Worm (Caenorhabditis elegans): ENCODE measurements around the gene txbp-3.
"Not testable (repeated sequence)": the region's sequence is repeated elsewhere in the genome, so short reads cannot be mapped to it uniquely, and the experiment has no call there.

The txbp-3 gene

ce11 chrIII:5061798-5062197 is 14.5 kb upstream of the txbp-3 start, which contains the start of gene C45G9.10:
Gene C45G9.10 (minus strand): TSS chrIII:5061898.
- TF ChIP-seq unc-62 (GFP tag; optimal IDR thresholded peaks at IDR 0.05): no peak

- TF ChIP-seq unc-62 (GFP tag; optimal IDR thresholded peaks at IDR 0.05): not testable (repeated sequence)
These were observed 8.4 kb upstream of the txbp-3 start, which contains the start of gene C45G9.9 for ce11 chrIII:5055709-5056108. Gene C45G9.9 (minus strand): TSS chrIII:5055809.

- no peak for TF ChIP-seq unc-62 (GFP tag; optimal IDR thresholded peaks at IDR 0.05)
These were observed 6.3 kb upstream of the txbp-3 start, which contains the start of gene C45G9.8 for ce11 chrIII:5053541-5053940. Gene C45G9.8 (minus strand): TSS chrIII:5053641.

ce11 chrIII:5051949-5052348 is 4.7 kb upstream of the txbp-3 start, which contains the start of gene C45G9.15:
Gene C45G9.15 (minus strand): TSS chrIII:5052049.
- TF ChIP-seq unc-62 (GFP tag; optimal IDR thresholded peaks at IDR 0.05): no peak

- no peak for TF ChIP-seq unc-62 (GFP tag; optimal IDR thresholded peaks at IDR 0.05)
These were observed 481 bp upstream of the txbp-3 start, which contains the start of gene C45G9.5 for ce11 chrIII:5047740-5048139. Gene C45G9.5 (plus strand): TSS chrIII:5048117.

ce11 chrIII:5044709-5045108 is 2.5 kb downstream of the txbp-3 start, which contains the start of gene C45G9.14:
Gene C45G9.14 (plus strand): TSS chrIII:5045009.
- TF ChIP-seq unc-62 (GFP tag; optimal IDR thresholded peaks at IDR 0.05): no peak

- no peak for TF ChIP-seq unc-62 (GFP tag; optimal IDR thresholded peaks at IDR 0.05)
These were observed 5.1 kb downstream of the txbp-3 start, which contains the start of gene nlp-43 for ce11 chrIII:5042112-5042511. Gene nlp-43 (plus strand): TSS chrIII:5042412.

ce11 chrIII:5036158-5036557 is 11.1 kb downstream of the txbp-3 start, which contains the start of gene C45G9.6:
Gene C45G9.6 (plus strand): TSS chrIII:5036458.
- no peak for TF ChIP-seq unc-62 (GFP tag; optimal IDR thresholded peaks at IDR 0.05)

ce11 chrIII:5030629-5031028 is 16.6 kb downstream of the txbp-3 start, which contains the start of gene klp-6:
Gene klp-6 (plus strand): TSS chrIII:5030929.
- TF ChIP-seq unc-62 (GFP tag; optimal IDR thresholded peaks at IDR 0.05): no peak

ce11 chrIII:5027219-5027618 is 20.0 kb downstream of the txbp-3 start:
- TF ChIP-seq unc-62 (GFP tag; optimal IDR thresholded peaks at IDR 0.05): no peak

ce11 chrIII:5026366-5026765 is 20.9 kb downstream of the txbp-3 start:
- TF ChIP-seq unc-62 (GFP tag; optimal IDR thresholded peaks at IDR 0.05): no peak

ce11 chrIII:5025136-5025629 is 22.1 kb downstream of the txbp-3 start:
- no peak for TF ChIP-seq unc-62 (GFP tag; optimal IDR thresholded peaks at IDR 0.05)

- no peak for TF ChIP-seq unc-62 (GFP tag; optimal IDR thresholded peaks at IDR 0.05)
These were observed 22.8 kb downstream of the txbp-3 start, which contains the start of gene pcf-11 for ce11 chrIII:5024393-5024964. Gene pcf-11 (plus strand): TSS chrIII:5024914.

- TF ChIP-seq unc-62 (GFP tag; optimal IDR thresholded peaks at IDR 0.05): no peak
These were observed 23.6 kb downstream of the txbp-3 start for ce11 chrIII:5023642-5024041.

ce11 chrIII:5022964-5023363 is 24.3 kb downstream of the txbp-3 start, which contains the start of gene R144.13:
Gene R144.13 (plus strand): TSS chrIII:5023264.
- no peak for TF ChIP-seq unc-62 (GFP tag; optimal IDR thresholded peaks at IDR 0.05)

ce11 chrIII:5021689-5022088 is 25.6 kb downstream of the txbp-3 start, which contains the start of gene R144.3:
Gene R144.3 (plus strand): TSS chrIII:5021989.
- TF ChIP-seq unc-62 (GFP tag; optimal IDR thresholded peaks at IDR 0.05): no peak

- TF ChIP-seq unc-62 (GFP tag; optimal IDR thresholded peaks at IDR 0.05): no peak
These were observed 26.3 kb downstream of the txbp-3 start, which contains the start of gene mdt-11 for ce11 chrIII:5020924-5021323. Gene mdt-11 (plus strand): TSS chrIII:5021224.
